Fruit fly (Drosophila melanogaster): ENCODE results near the gene GATAe.

DNA sequence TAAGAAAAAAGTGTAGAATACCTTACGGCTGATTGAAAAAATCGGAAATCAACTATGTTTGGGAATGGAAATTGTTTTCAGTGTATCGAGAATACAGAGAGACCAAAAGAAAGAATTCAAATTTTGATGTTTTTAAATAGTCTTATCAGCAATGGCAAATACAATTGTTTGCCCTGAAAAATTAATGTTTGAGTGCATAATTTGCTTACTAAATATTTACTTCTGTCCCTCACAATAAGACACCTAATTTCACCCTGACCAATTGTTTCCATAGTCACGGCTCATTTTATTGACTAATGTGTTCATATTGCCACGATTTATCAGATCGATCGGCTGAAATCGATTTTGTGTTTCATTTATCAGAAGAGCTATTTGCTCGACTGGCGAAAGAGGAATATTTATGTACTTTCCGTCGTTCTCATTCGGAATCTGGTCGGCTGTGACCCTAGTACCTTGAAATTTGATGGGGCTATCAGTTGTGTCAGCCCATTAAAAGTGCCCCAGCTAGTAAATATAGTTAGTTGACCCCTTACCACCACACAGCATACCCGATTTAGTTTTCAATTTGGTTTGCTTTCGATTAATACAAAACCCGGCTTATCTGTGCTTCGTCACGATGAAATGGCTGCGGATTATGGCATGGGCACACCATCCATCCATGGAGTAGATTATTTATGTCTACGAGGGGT is 25.2 kb upstream of the GATAe start:
- TF ChIP-seq pros (GFP tag; optimal IDR thresholded peaks at IDR 0.05) = no peak
- TF ChIP-seq hth (optimal IDR thresholded peaks at IDR 0.05) = no peak
- no peak for TF ChIP-seq cato (GFP tag; optimal IDR thresholded peaks at IDR 0.05; ENCODE audit: borderline replicate concordance)
- TF ChIP-seq crol (GFP tag; IDR thresholded peaks at IDR 0.05) = no peak
- no peak for TF ChIP-seq slou (GFP tag; optimal IDR thresholded peaks at IDR 0.05)
- no peak for TF ChIP-seq CG12744 (GFP tag; optimal IDR thresholded peaks at IDR 0.05)
- peak; percentile 51 for TF ChIP-seq trem (tag; optimal IDR thresholded peaks at IDR 0.05)
- no peak for TF ChIP-seq Adf1 (GFP tag; IDR thresholded peaks at IDR 0.05)
- TF ChIP-seq dysf (GFP tag; IDR thresholded peaks at IDR 0.05) = no peak
- TF ChIP-seq CG1603 (tag; optimal IDR thresholded peaks at IDR 0.05) = peak; percentile 71

Data from whole organism, embryonic.